Worm (Caenorhabditis elegans) whole organism, L4/young adult: ENCODE data around the gene metl-9.

ENCODE experiments used
- W03F9.2 ChIP-seq: fragments of 150-350 bp; optimal IDR thresholded peaks from 2 replicates; lab custom pipeline; 2014; ENCODE audit warnings: missing biosample characterization, missing genetic modification characterization
- dao-5 ChIP-seq: sonication (generic microtip); optimal IDR thresholded peaks from 2 replicates; lab custom pipeline; 2016; ENCODE audit warnings: missing genotype, missing genetic modification characterization, moderate library complexity, missing compliant biosample characterization
- him-1 ChIP-seq: sonication (generic microtip); optimal IDR thresholded peaks from 2 replicates; lab custom pipeline; 2016; ENCODE audit warnings: missing genotype, missing genetic modification reagents, missing genetic modification characterization, missing compliant biosample characterization

The metl-9 gene

ce11 chrX:5135548-5135947, 43.4 kb downstream of the metl-9 start:
- TF ChIP-seq dao-5 (tag; lab: Kevin White, UChicago) (no peak), W03F9.2 (tag; lab: Kevin White, UChicago) (no peak), him-1 (tag; lab: Kevin White, UChicago) (no peak)

ce11 chrX:5133980-5134379, 45.0 kb downstream of the metl-9 start, which contains the start of gene tbc-7:
Gene tbc-7, plus strand, starts transcription at chrX:5134280.
- TF ChIP-seq him-1 (tag; lab: Kevin White, UChicago), result no peak
- no peak for TF ChIP-seq dao-5 (tag; lab: Kevin White, UChicago)

ce11 chrX:5131760-5132159, 47.2 kb downstream of the metl-9 start:
- no peak for TF ChIP-seq W03F9.2 (tag; lab: Kevin White, UChicago)
- TF ChIP-seq him-1 (tag; lab: Kevin White, UChicago), result no peak
- no peak for TF ChIP-seq dao-5 (tag; lab: Kevin White, UChicago)

ce11 chrX:5129447-5129846, 49.5 kb downstream of the metl-9 start:
- TF ChIP-seq dao-5 (tag; lab: Kevin White, UChicago), result no peak
- TF ChIP-seq him-1 (tag; lab: Kevin White, UChicago), result no peak
- TF ChIP-seq W03F9.2 (tag; lab: Kevin White, UChicago), result no peak
